Worm (Caenorhabditis elegans): Measurements from ENCODE around the gene M163.10.

The M163.10 gene

DNA sequence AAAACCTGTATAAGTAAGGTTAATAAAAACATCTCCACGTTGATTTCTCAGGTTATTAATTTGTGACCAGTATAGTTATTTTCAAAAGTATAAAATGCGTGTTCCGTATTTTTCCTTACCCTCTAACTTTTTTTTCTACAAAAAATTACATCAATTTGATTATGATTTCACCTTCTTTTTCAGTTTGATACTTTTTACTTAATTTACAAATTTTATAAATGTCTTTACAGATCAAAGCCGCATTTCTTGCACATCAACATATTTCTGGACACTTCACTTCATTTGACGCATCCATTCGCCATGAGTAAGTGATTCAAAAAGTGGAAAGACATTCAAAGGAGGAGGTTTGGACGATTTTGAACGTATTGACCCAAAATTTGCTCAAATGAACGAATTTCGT, 10.4 kb upstream of the M163.10 start, which contains the start of gene Y66C5A.2:
Gene Y66C5A.2, plus strand, starts transcription at position 301 of the 400 bp plus-strand sequence.
- no peak for TF ChIP-seq dao-5 (tag; optimal IDR thresholded peaks at IDR 0.05)
- TF ChIP-seq W03F9.2 (tag; optimal IDR thresholded peaks at IDR 0.05) = no peak
- no peak for TF ChIP-seq him-1 (tag; optimal IDR thresholded peaks at IDR 0.05)

ce11 chrX:14464513-14464912, 6.3 kb upstream of the M163.10 start, which contains the start of gene M163.7:
TSS of gene M163.7 (plus strand) at chrX:14464813.
- TF ChIP-seq him-1 (tag; optimal IDR thresholded peaks at IDR 0.05) = no peak
- no peak for TF ChIP-seq W03F9.2 (tag; optimal IDR thresholded peaks at IDR 0.05)
- TF ChIP-seq dao-5 (tag; optimal IDR thresholded peaks at IDR 0.05) = no peak

- TF ChIP-seq him-1 (tag; optimal IDR thresholded peaks at IDR 0.05) (no peak), W03F9.2 (tag; optimal IDR thresholded peaks at IDR 0.05) (no peak), dao-5 (tag; optimal IDR thresholded peaks at IDR 0.05) (no peak)
These were observed 5.2 kb upstream of the M163.10 start, which contains the start of gene M163.22 for ce11 chrX:14465593-14465992. TSS of gene M163.22 (plus strand) at chrX:14465893.

- TF ChIP-seq him-1 (tag; optimal IDR thresholded peaks at IDR 0.05) (no peak), dao-5 (tag; optimal IDR thresholded peaks at IDR 0.05) (no peak), W03F9.2 (tag; optimal IDR thresholded peaks at IDR 0.05) (no peak)
These were observed 4.3 kb upstream of the M163.10 start, which contains the start of gene M163.21 for ce11 chrX:14466532-14466931. TSS of gene M163.21 (plus strand) at chrX:14466832.

DNA sequence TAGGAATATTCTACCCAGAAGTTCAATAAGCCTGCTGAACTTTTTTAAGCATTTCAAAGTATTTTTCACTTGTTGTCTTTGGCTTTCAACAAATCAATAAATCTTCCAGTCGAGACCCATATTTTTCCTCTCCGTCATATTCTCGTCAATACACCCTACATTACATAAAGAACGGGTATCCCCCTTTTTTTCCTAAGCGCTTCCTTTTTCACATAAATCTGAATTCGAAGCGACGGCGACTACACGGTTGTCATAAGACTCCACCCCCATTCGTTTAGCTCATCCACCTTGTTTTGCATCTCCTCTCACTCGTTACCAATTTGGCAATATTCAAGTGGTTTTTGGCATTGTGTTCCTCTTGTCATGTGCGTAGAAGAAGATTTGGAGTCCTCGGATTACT, 1.5 kb upstream of the M163.10 start, which contains the start of gene M163.9:
Gene M163.9, plus strand, starts transcription at position 301 of the 400 bp plus-strand sequence.
- TF ChIP-seq dao-5 (tag; optimal IDR thresholded peaks at IDR 0.05) (no peak), him-1 (tag; optimal IDR thresholded peaks at IDR 0.05) (no peak), W03F9.2 (tag; optimal IDR thresholded peaks at IDR 0.05) (no peak)

DNA sequence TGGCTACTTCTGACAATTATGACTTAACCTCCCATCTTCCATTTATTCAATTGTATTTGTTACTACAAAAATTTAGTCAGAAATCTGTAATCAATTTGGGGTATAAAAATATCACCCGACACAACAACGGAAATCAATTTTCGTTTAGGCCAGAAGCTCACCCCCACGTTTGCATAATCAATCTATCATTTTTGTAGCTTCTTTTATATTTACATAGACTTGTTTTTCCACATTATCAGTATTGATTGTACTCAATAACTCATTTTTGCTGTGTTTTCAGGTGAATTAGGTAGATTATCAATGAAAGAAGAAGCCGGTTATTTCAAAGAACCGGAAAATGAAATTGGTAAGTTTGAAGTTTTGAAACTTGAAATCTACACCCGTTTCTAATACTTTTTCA, 3.0 kb downstream of the M163.10 start, which contains the start of gene M163.5:
Gene M163.5, plus strand, starts transcription at position 301 of the 400 bp plus-strand sequence.
- TF ChIP-seq W03F9.2 (tag; optimal IDR thresholded peaks at IDR 0.05) (no peak), him-1 (tag; optimal IDR thresholded peaks at IDR 0.05) (no peak), dao-5 (tag; optimal IDR thresholded peaks at IDR 0.05) (no peak)

ce11 chrX:14476625-14477257, 6.0 kb downstream of the M163.10 start:
- TF ChIP-seq dao-5 (tag; optimal IDR thresholded peaks at IDR 0.05) (peak; percentile 4), W03F9.2 (tag; optimal IDR thresholded peaks at IDR 0.05) (peak; percentile 20), him-1 (tag; optimal IDR thresholded peaks at IDR 0.05) (no peak)

- TF ChIP-seq dao-5 (tag; optimal IDR thresholded peaks at IDR 0.05) (no peak), him-1 (tag; optimal IDR thresholded peaks at IDR 0.05) (no peak), W03F9.2 (tag; optimal IDR thresholded peaks at IDR 0.05) (no peak)
These were observed 6.6 kb downstream of the M163.10 start for ce11 chrX:14477338-14477737.

ce11 chrX:14478193-14478592, 7.4 kb downstream of the M163.10 start:
- TF ChIP-seq him-1 (tag; optimal IDR thresholded peaks at IDR 0.05) (no peak), W03F9.2 (tag; optimal IDR thresholded peaks at IDR 0.05) (no peak), dao-5 (tag; optimal IDR thresholded peaks at IDR 0.05) (no peak)

DNA sequence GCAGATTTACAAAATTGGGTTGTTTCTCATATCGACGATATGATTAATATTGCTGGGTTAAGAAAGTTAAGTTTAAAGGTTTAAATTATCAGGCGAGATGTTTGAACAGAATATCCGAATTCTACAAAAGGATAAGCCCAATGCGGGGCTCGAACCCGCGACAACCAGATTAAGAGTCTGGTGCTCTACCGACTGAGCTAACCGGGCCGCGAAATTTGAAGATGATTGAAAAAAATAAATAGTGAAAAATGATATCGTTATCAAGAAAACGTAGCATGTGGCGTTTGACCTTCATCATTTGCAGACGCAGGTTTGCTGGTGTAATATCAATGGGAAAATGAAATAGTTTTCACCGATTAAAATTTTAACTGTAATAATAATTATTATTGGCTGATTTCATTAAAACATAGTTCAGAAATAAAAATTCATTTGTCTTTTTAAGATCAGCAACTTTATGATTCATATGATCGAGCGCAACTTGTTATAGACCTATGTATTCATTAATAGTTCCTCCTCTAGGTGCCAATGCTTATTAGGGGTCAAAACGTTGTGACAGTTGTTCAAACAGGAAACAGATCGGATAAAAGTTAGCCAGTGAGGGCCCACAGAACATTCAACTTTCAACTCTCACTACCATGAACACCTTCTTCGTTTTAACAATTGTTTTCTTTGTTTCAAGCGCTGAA, 8.1 kb downstream of the M163.10 start, which contains the start of gene M163.11:
Gene M163.11, plus strand, starts transcription at position 636 of the 686 bp plus-strand sequence.
- TF ChIP-seq him-1 (tag; optimal IDR thresholded peaks at IDR 0.05) = no peak
- TF ChIP-seq dao-5 (tag; optimal IDR thresholded peaks at IDR 0.05) = peak; percentile 48
- TF ChIP-seq W03F9.2 (tag; optimal IDR thresholded peaks at IDR 0.05) = no peak

- TF ChIP-seq dao-5 (tag; optimal IDR thresholded peaks at IDR 0.05) = no peak
- peak; percentile 4 for TF ChIP-seq him-1 (tag; optimal IDR thresholded peaks at IDR 0.05)
- TF ChIP-seq W03F9.2 (tag; optimal IDR thresholded peaks at IDR 0.05) = peak; percentile 41
These were observed 9.5 kb downstream of the M163.10 start, which contains the start of gene gfi-3 for ce11 chrX:14480248-14480647. TSS of gene gfi-3 (plus strand) at chrX:14480572.

ce11 chrX:14481637-14482036, 10.8 kb downstream of the M163.10 start:
- TF ChIP-seq him-1 (tag; optimal IDR thresholded peaks at IDR 0.05) (no peak), dao-5 (tag; optimal IDR thresholded peaks at IDR 0.05) (no peak), W03F9.2 (tag; optimal IDR thresholded peaks at IDR 0.05) (no peak)

DNA sequence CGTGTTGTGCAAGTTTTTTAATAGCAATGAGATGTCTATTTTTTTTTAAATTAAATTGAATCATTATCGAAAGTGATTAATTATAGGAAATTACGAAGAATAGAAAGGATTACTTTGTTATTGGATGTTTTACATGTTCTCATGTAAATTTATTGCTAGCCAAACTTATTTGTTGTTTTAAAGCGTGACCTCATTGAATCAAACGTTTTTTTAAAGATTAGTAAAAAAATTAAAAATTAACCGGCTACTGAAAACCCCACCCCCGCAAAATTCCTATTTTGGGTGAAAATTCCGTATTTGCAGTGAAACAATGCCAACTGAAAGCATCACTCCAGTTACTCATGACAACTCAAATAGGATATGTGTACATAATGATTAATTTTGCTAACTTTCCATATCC, 14.0 kb downstream of the M163.10 start, which contains the start of gene M163.8:
Gene M163.8, plus strand, starts transcription at position 301 of the 400 bp plus-strand sequence.
- TF ChIP-seq W03F9.2 (tag; optimal IDR thresholded peaks at IDR 0.05) (no peak), him-1 (tag; optimal IDR thresholded peaks at IDR 0.05) (no peak), dao-5 (tag; optimal IDR thresholded peaks at IDR 0.05) (no peak)

DNA sequence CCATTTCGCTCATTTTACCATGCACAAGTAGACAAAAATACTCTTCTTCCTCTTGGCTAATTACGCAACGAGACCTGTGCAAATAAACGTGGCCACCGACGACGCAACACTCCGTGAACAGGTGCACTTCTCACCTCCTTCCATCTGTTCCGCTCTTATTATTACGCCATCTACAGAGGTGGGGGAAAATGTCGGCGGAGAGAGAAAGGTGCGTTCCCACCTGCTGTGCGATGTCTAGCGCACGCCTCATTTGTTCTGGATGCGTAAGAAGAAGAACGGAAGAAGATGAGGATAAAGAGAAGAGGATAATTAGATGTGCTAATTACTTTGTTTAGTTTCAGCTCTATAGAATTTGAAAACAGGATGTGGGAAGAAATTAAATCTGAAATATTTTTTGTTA, 15.7 kb downstream of the M163.10 start:
- TF ChIP-seq him-1 (tag; optimal IDR thresholded peaks at IDR 0.05) (no peak), W03F9.2 (tag; optimal IDR thresholded peaks at IDR 0.05) (no peak)
